Fruit fly (Drosophila melanogaster) whole organism, embryonic: ENCODE results near the gene CG11723.

Source experiments
- Atf-2 ChIP-seq: fragments of 200-800 bp; sonication (Bioruptor generic); optimal IDR thresholded peaks from 2 replicates; lab custom pipeline; 2016; ENCODE audit warnings: missing biosample characterization, missing genetic modification characterization
- Blimp-1 ChIP-seq: fragments of 200-800 bp; sonication (Bioruptor generic); optimal IDR thresholded peaks from 3 replicates; lab custom pipeline; 2018; ENCODE audit warnings: missing biosample characterization, missing genetic modification characterization, mild to moderate bottlenecking, moderate library complexity, missing genetic modification reagents
- CG10147 ChIP-seq: fragments of 200-800 bp; sonication (Bioruptor generic); optimal IDR thresholded peaks from 2 replicates; lab custom pipeline; 2019; ENCODE audit warnings: missing biosample characterization, mild to moderate bottlenecking, missing genetic modification characterization, moderate library complexity
- CG10267 ChIP-seq: fragments of 200-800 bp; sonication (Bioruptor generic); optimal IDR thresholded peaks from 2 replicates; lab custom pipeline; 2018; ENCODE audit warnings: missing biosample characterization, mild to moderate bottlenecking, missing genetic modification characterization, moderate library complexity
- CG11085 ChIP-seq: fragments of 200-800 bp; sonication (Bioruptor generic); IDR thresholded peaks from 2 replicates; pipeline ENCODE4 v1.3.6; 2022; ENCODE audit warnings: missing biosample characterization, missing genetic modification characterization
- CG11560 ChIP-seq: fragments of 200-800 bp; sonication (Bioruptor generic); IDR thresholded peaks from 3 replicates; pipeline ENCODE4 v1.3.6; 2022; ENCODE audit warnings: missing biosample characterization, missing genetic modification characterization
- CG14050 ChIP-seq: fragments of 200-800 bp; sonication (Bioruptor generic); IDR thresholded peaks from 3 replicates; pipeline ENCODE4 v1.3.6; 2022; ENCODE audit warnings: missing biosample characterization, missing genetic modification characterization
- CG14667 ChIP-seq: fragments of 200-800 bp; sonication (Bioruptor generic); IDR thresholded peaks from 2 replicates; pipeline ENCODE4 v1.3.6; 2022; ENCODE audit warnings: missing biosample characterization, missing genetic modification characterization
- CG15073 ChIP-seq: fragments of 200-800 bp; sonication (Bioruptor generic); optimal IDR thresholded peaks from 2 replicates; lab custom pipeline; 2016; ENCODE audit warnings: missing biosample characterization, missing genetic modification characterization
- CG1602 ChIP-seq: fragments of 200-800 bp; sonication (Bioruptor generic); optimal IDR thresholded peaks from 3 replicates; lab custom pipeline; 2016; ENCODE audit warnings: missing biosample characterization, missing genetic modification characterization
- CG17802 ChIP-seq: fragments of 200-800 bp; sonication (Bioruptor generic); optimal IDR thresholded peaks from 2 replicates; lab custom pipeline; 2018; ENCODE audit warnings: missing biosample characterization, mild to moderate bottlenecking, missing genetic modification characterization, moderate library complexity
- CG2199 ChIP-seq: fragments of 200-800 bp; sonication (Bioruptor generic); IDR thresholded peaks from 3 replicates; pipeline ENCODE4 v1.3.6; 2022; ENCODE audit warnings: missing biosample characterization, missing genetic modification characterization
- CG30431 ChIP-seq: fragments of 200-800 bp; sonication (Bioruptor generic); optimal IDR thresholded peaks from 2 replicates; lab custom pipeline; 2017; ENCODE audit warnings: missing biosample characterization, missing genetic modification characterization
- CG5245 ChIP-seq: fragments of 200-800 bp; sonication (Bioruptor generic); optimal IDR thresholded peaks from 3 replicates; lab custom pipeline; 2016; ENCODE audit warnings: missing biosample characterization, missing genetic modification characterization
- CG6854 ChIP-seq: fragments of 200-800 bp; sonication (Bioruptor generic); optimal IDR thresholded peaks from 3 replicates; lab custom pipeline; 2017; ENCODE audit warnings: missing biosample characterization, mild to moderate bottlenecking, missing genetic modification characterization
- CG7271 ChIP-seq: fragments of 200-800 bp; sonication (Bioruptor generic); optimal IDR thresholded peaks from 2 replicates; lab custom pipeline; 2018; ENCODE audit warnings: missing biosample characterization, mild to moderate bottlenecking, missing genetic modification characterization, moderate library complexity
- CG8478 ChIP-seq: fragments of >200 bp; optimal IDR thresholded peaks from 2 replicates; lab custom pipeline; 2018
- CG8765 ChIP-seq: fragments of 200-800 bp; sonication (Bioruptor generic); IDR thresholded peaks from 2 replicates; pipeline ENCODE4 v1.3.6; 2022; ENCODE audit warnings: missing biosample characterization, missing genetic modification characterization
- CkIIα-i1 ChIP-seq: fragments of 200-800 bp; sonication (Bioruptor generic); IDR thresholded peaks from 2 replicates; pipeline ENCODE4 v1.3.6; 2022; ENCODE audit warnings: missing biosample characterization, missing genetic modification characterization
- Doc3 ChIP-seq: fragments of 200-800 bp; sonication (Bioruptor generic); IDR thresholded peaks from 3 replicates; pipeline ENCODE4 v1.3.6; 2022; ENCODE audit warnings: missing biosample characterization, missing genetic modification characterization; ENCODE audit not compliant: partially characterized antibody
- Gsc ChIP-seq: fragments of 200-800 bp; sonication (Bioruptor generic); IDR thresholded peaks from 2 replicates; pipeline ENCODE4 v1.3.6; 2022; ENCODE audit warnings: missing biosample characterization, missing genetic modification characterization
- H2.0 ChIP-seq: fragments of 200-800 bp; sonication (Bioruptor generic); IDR thresholded peaks from 2 replicates; pipeline ENCODE4 v1.3.6; 2022; ENCODE audit warnings: missing biosample characterization, missing genetic modification characterization
- Pdp1 ChIP-seq, 2 experiments: fragments of 200-800 bp; sonication (Bioruptor generic); optimal IDR thresholded peaks; 3 replicates each; lab custom pipeline; 2016; ENCODE audit warnings: missing biosample characterization in 2 of 2, missing genetic modification characterization in 2 of 2, mild to moderate bottlenecking in 1 of 2, moderate library complexity in 1 of 2
- Side ChIP-seq: fragments of 200-800 bp; sonication (Bioruptor generic); optimal IDR thresholded peaks from 2 replicates; lab custom pipeline; 2016; ENCODE audit warnings: missing biosample characterization, missing genetic modification characterization
- bigmax ChIP-seq: fragments of 200-800 bp; sonication (Bioruptor generic); optimal IDR thresholded peaks from 2 replicates; lab custom pipeline; 2018; ENCODE audit warnings: missing biosample characterization, mild to moderate bottlenecking, missing genetic modification characterization
- cg ChIP-seq: fragments of 200-800 bp; sonication (Bioruptor generic); optimal IDR thresholded peaks from 3 replicates; lab custom pipeline; 2019; ENCODE audit warnings: missing biosample characterization, mild to moderate bottlenecking, missing genetic modification characterization, moderate library complexity
- chn ChIP-seq: fragments of 200-800 bp; sonication (Bioruptor generic); optimal IDR thresholded peaks from 2 replicates; lab custom pipeline; 2016; ENCODE audit warnings: missing biosample characterization, missing genetic modification characterization
- ci ChIP-seq: fragments of 200-800 bp; sonication (Bioruptor generic); IDR thresholded peaks from 3 replicates; pipeline ENCODE4 v1.3.6; 2022; ENCODE audit warnings: missing biosample characterization, missing genetic modification characterization
- dan ChIP-seq: fragments of 200-800 bp; sonication (Bioruptor generic); IDR thresholded peaks from 2 replicates; pipeline ENCODE4 v1.3.6; 2022; ENCODE audit warnings: missing biosample characterization, missing genetic modification characterization
- danr ChIP-seq: fragments of 200-800 bp; sonication (Bioruptor generic); IDR thresholded peaks from 2 replicates; pipeline ENCODE4 v1.3.6; 2022; ENCODE audit warnings: missing biosample characterization, missing genetic modification characterization
- eve ChIP-seq, 2 experiments: fragments of >200 bp; optimal IDR thresholded peaks; 2 replicates each; lab custom pipeline; 2017; ENCODE audit warnings: missing biosample characterization in 2 of 2, missing genetic modification characterization in 2 of 2
- eyg ChIP-seq: fragments of 200-800 bp; sonication (Bioruptor generic); optimal IDR thresholded peaks from 3 replicates; lab custom pipeline; 2016; ENCODE audit warnings: missing biosample characterization, missing genetic modification characterization
- fd64A ChIP-seq: fragments of 200-800 bp; sonication (Bioruptor generic); optimal IDR thresholded peaks from 3 replicates; lab custom pipeline; 2018; ENCODE audit warnings: missing biosample characterization, mild to moderate bottlenecking, missing genetic modification characterization
- fu2 ChIP-seq: fragments of 200-800 bp; sonication (Bioruptor generic); optimal IDR thresholded peaks from 2 replicates; lab custom pipeline; 2016; ENCODE audit warnings: missing biosample characterization, missing genetic modification characterization
- gro ChIP-seq: fragments of 200-800 bp; sonication (Bioruptor generic); optimal IDR thresholded peaks from 2 replicates; lab custom pipeline; 2016; ENCODE audit warnings: missing biosample characterization, missing genetic modification characterization
- h ChIP-seq: fragments of >200 bp; optimal IDR thresholded peaks from 2 replicates; lab custom pipeline; 2017
- her ChIP-seq: fragments of 200-800 bp; sonication (Bioruptor generic); optimal IDR thresholded peaks from 2 replicates; lab custom pipeline; 2016; ENCODE audit warnings: missing biosample characterization, missing genetic modification characterization
- inv ChIP-seq: fragments of 200-800 bp; sonication (Bioruptor generic); IDR thresholded peaks from 2 replicates; pipeline ENCODE4 v1.3.6; 2022; ENCODE audit warnings: missing biosample characterization, missing genetic modification characterization; ENCODE audit not compliant: partially characterized antibody
- kni ChIP-seq: fragments of 200-800 bp; sonication (Bioruptor generic); optimal IDR thresholded peaks from 3 replicates; lab custom pipeline; 2017; ENCODE audit warnings: mild to moderate bottlenecking, missing biosample characterization, missing genetic modification reagents, missing genetic modification characterization
- odd ChIP-seq: fragments of 200-800 bp; sonication (Bioruptor generic); optimal IDR thresholded peaks from 2 replicates; lab custom pipeline; 2017; ENCODE audit warnings: missing biosample characterization, mild to moderate bottlenecking, missing genetic modification characterization
- org-1 ChIP-seq: fragments of 200-800 bp; sonication (Bioruptor generic); optimal IDR thresholded peaks from 2 replicates; lab custom pipeline; 2017; ENCODE audit warnings: missing biosample characterization, missing genetic modification characterization
- p53 ChIP-seq: fragments of 200-800 bp; sonication (Bioruptor generic); optimal IDR thresholded peaks from 2 replicates; lab custom pipeline; 2016; ENCODE audit warnings: missing biosample characterization, missing genetic modification characterization
- pan ChIP-seq, 4 experiments: fragments of >200 bp in 3 of 4; fragments of 200-800 bp in 1 of 4; sonication (Bioruptor generic) in 1 of 4; optimal IDR thresholded peaks in 3 of 4; IDR thresholded peaks in 1 of 4; 2 replicates each; pipeline versions ENCODE4 v1.3.6 to Lab custom; 2017 to 2022; ENCODE audit warnings: missing biosample characterization in 2 of 4, missing genetic modification characterization in 2 of 4, mixed read lengths in 1 of 4
- prd ChIP-seq, 3 experiments: fragments of >200 bp in 2 of 3; fragments of 200-800 bp in 1 of 3; sonication (Bioruptor generic) in 1 of 3; optimal IDR thresholded peaks in 2 of 3; IDR thresholded peaks in 1 of 3; 2 replicates in 2 of 3; 3 replicates in 1 of 3; pipeline versions ENCODE4 v1.3.6 to Lab custom; 2017 to 2022; ENCODE audit warnings: missing biosample characterization in 1 of 3, missing genetic modification characterization in 1 of 3
- ranshi ChIP-seq: fragments of 200-800 bp; sonication (Bioruptor generic); IDR thresholded peaks from 2 replicates; pipeline ENCODE4 v1.3.6; 2022; ENCODE audit warnings: missing biosample characterization, missing genetic modification characterization
- sc ChIP-seq, 3 experiments: fragments of >200 bp in 2 of 3; fragments of 200-800 bp in 1 of 3; sonication (Bioruptor generic) in 1 of 3; optimal IDR thresholded peaks; 2 replicates in 2 of 3; 3 replicates in 1 of 3; lab custom pipeline; 2017; ENCODE audit warnings: mild to moderate bottlenecking in 1 of 3, missing biosample characterization in 1 of 3, missing genetic modification characterization in 1 of 3, missing genetic modification reagents in 1 of 3
- slou ChIP-seq: fragments of 200-800 bp; sonication (Bioruptor generic); optimal IDR thresholded peaks from 3 replicates; lab custom pipeline; 2016; ENCODE audit warnings: missing biosample characterization, missing genetic modification characterization
- vnd ChIP-seq: fragments of 200-800 bp; sonication (Bioruptor generic); IDR thresholded peaks from 3 replicates; pipeline ENCODE4 v1.3.6; 2022; ENCODE audit warnings: missing biosample characterization, missing genetic modification characterization; ENCODE audit not compliant: partially characterized antibody
- yki ChIP-seq: fragments of >200 bp; optimal IDR thresholded peaks from 3 replicates; lab custom pipeline; 2018
- zfh1 ChIP-seq: fragments of 200-800 bp; sonication (Bioruptor generic); IDR thresholded peaks from 3 replicates; pipeline ENCODE4 v1.3.6; 2022; ENCODE audit warnings: missing biosample characterization, missing genetic modification characterization

The CG11723 gene

dm6 chr2L:2180120-2180539, 33.1 kb upstream of the CG11723 start (continued):
- TF ChIP-seq CG14667 (GFP tag; lab: Robert Waterston, UW) (peak; percentile 86), dan (GFP tag; lab: Robert Waterston, UW) (peak; percentile 56; the same call in 1 of the 2 replicates), Side (GFP tag; lab: Kevin White, UChicago) (peak; percentile 71), CG10147 (GFP tag; lab: Kevin White, UChicago) (peak; percentile 72), org-1 (GFP tag; lab: Kevin White, UChicago) (peak; percentile 76), danr (peak; percentile 70), sc (optimal IDR thresholded peaks at IDR 0.05; lab: Kevin White, UChicago) (no peak), sc (GFP tag; optimal IDR thresholded peaks at IDR 0.05; lab: Kevin White, UChicago) (peak; percentile 82), slou (GFP tag; lab: Kevin White, UChicago) (peak; percentile 51), CG1602 (GFP tag; lab: Kevin White, UChicago) (peak; percentile 85), inv (GFP tag; lab: Robert Waterston, UW) (no peak), Atf-2 (GFP tag; lab: Kevin White, UChicago) (peak; percentile 61), eyg (GFP tag; lab: Kevin White, UChicago) (peak; percentile 67), prd (optimal IDR thresholded peaks at IDR 0.05; lab: Kevin White, UChicago) (no peak), prd (GFP tag; IDR thresholded peaks at IDR 0.05; lab: Robert Waterston, UW) (peak; percentile 93), gro (peak; percentile 50), CG8765 (GFP tag; lab: Robert Waterston, UW) (peak; percentile 77), CG11560 (tag; lab: Robert Waterston, UW) (peak; percentile 59; the same call in 2 of the 3 replicates), CkIIα-i1 (GFP tag; lab: Robert Waterston, UW) (peak; percentile 62), CG8478 (lab: Kevin White, UChicago) (no peak), CG17802 (tag; lab: Kevin White, UChicago) (peak; percentile 75), CG2199 (peak; percentile 80; the same call in 2 of the 3 replicates), bigmax (no peak), CG15073 (GFP tag; lab: Kevin White, UChicago) (peak; percentile 55), CG7271 (tag; lab: Kevin White, UChicago) (peak; percentile 71), chn (peak; percentile 79), CG11085 (GFP tag; lab: Robert Waterston, UW) (peak; percentile 63; the same call in 1 of the 2 replicates), zfh1 (GFP tag; lab: Robert Waterston, UW) (peak; percentile 93), vnd (no peak), CG5245 (GFP tag; lab: Kevin White, UChicago) (peak; percentile 85), p53 (GFP tag; lab: Kevin White, UChicago) (peak; percentile 22), H2.0 (GFP tag; lab: Robert Waterston, UW) (peak; percentile 87), her (GFP tag; lab: Kevin White, UChicago) (peak; percentile 54), pan (optimal IDR thresholded peaks at IDR 0.05; lab: Kevin White, UChicago) (no peak), pan (GFP tag; optimal IDR thresholded peaks at IDR 0.05 in 1 of 2, IDR thresholded peaks at IDR 0.05 in 1 of 2) (peak in 1 of 2 experiments; percentile 91), h (lab: Kevin White, UChicago) (no peak), CG6854 (GFP tag; lab: Kevin White, UChicago) (peak; percentile 79), cg (GFP tag; lab: Kevin White, UChicago) (no peak), odd (GFP tag; lab: Kevin White, UChicago) (peak; percentile 77), CG14050 (peak; percentile 80), eve (GFP tag; optimal IDR thresholded peaks at IDR 0.05; lab: Kevin White, UChicago) (no peak), ci (GFP tag; lab: Robert Waterston, UW) (peak; percentile 97), ranshi (GFP tag; lab: Robert Waterston, UW) (peak; percentile 91), Doc3 (GFP tag; lab: Robert Waterston, UW) (no peak), Gsc (GFP tag; lab: Robert Waterston, UW) (no peak; the same call in 1 of the 2 replicates), kni (GFP tag; lab: Kevin White, UChicago) (peak; percentile 65), CG10267 (tag; lab: Kevin White, UChicago) (peak; percentile 89), fd64A (GFP tag; lab: Kevin White, UChicago) (peak; percentile 82), yki (lab: Kevin White, UChicago) (no peak), Pdp1 (GFP tag; optimal IDR thresholded peaks at IDR 0.05; lab: Kevin White, UChicago) (peak; percentile 78 to 83), CG30431 (GFP tag; lab: Kevin White, UChicago) (peak; percentile 78), fu2 (GFP tag; lab: Kevin White, UChicago) (no peak), Blimp-1 (GFP tag; lab: Kevin White, UChicago) (peak; percentile 94)
